Worm (Caenorhabditis elegans) whole organism, late embryonic: ENCODE data around the gene srg-50.

Experiments used
- C38D4.7 ChIP-seq: fragments of 200-800 bp; sonication (Bioruptor generic); optimal IDR thresholded peaks from 2 replicates; lab custom pipeline; 2018; ENCODE audit warnings: mild to moderate bottlenecking, missing genetic modification characterization, moderate library complexity, missing compliant biosample characterization
- T23F11.4 ChIP-seq: fragments of 200-800 bp; sonication (Bioruptor generic); optimal IDR thresholded peaks from 2 replicates; lab custom pipeline; 2018; ENCODE audit warnings: mild to moderate bottlenecking, missing genetic modification characterization, missing compliant biosample characterization
- Y22D7AL.16 ChIP-seq: sonication (generic microtip); optimal IDR thresholded peaks from 2 replicates; lab custom pipeline; 2016; ENCODE audit warnings: missing genetic modification characterization, missing compliant biosample characterization
- ahr-1 ChIP-seq: sonication (generic microtip); optimal IDR thresholded peaks from 2 replicates; lab custom pipeline; 2016; ENCODE audit warnings: missing genetic modification characterization, missing compliant biosample characterization
- ama-1 ChIP-seq: fragments of 150-350 bp; optimal IDR thresholded peaks from 2 replicates; lab custom pipeline; 2014
- ceh-18 ChIP-seq: sonication (generic microtip); optimal IDR thresholded peaks from 2 replicates; lab custom pipeline; 2016; ENCODE audit warnings: missing genetic modification characterization, missing compliant biosample characterization
- ceh-31 ChIP-seq: sonication (generic microtip); optimal IDR thresholded peaks from 2 replicates; lab custom pipeline; 2016; ENCODE audit warnings: missing genetic modification characterization, missing compliant biosample characterization
- ceh-34 ChIP-seq: sonication (generic microtip); optimal IDR thresholded peaks from 2 replicates; lab custom pipeline; 2016; ENCODE audit warnings: mild to moderate bottlenecking, missing genetic modification characterization, missing compliant biosample characterization
- ceh-45 ChIP-seq: fragments of 200-800 bp; sonication (Bioruptor generic); IDR thresholded peaks from 2 replicates; pipeline ENCODE4 v1.3.6; 2022; ENCODE audit warnings: missing genetic modification reagents, missing genetic modification characterization, missing compliant biosample characterization
- ceh-48 ChIP-seq: sonication (generic microtip); optimal IDR thresholded peaks from 2 replicates; lab custom pipeline; 2016; ENCODE audit warnings: missing genetic modification characterization, inconsistent platforms, missing compliant biosample characterization
- ceh-6 ChIP-seq: fragments of 200-800 bp; sonication (Bioruptor generic); optimal IDR thresholded peaks from 2 replicates; lab custom pipeline; 2018; ENCODE audit warnings: mild to moderate bottlenecking, missing genetic modification characterization, missing compliant biosample characterization
- che-1 ChIP-seq: sonication (generic microtip); optimal IDR thresholded peaks from 2 replicates; lab custom pipeline; 2016; ENCODE audit warnings: mild to moderate bottlenecking, missing genetic modification characterization, missing compliant biosample characterization
- dve-1 ChIP-seq: sonication (generic microtip); optimal IDR thresholded peaks from 2 replicates; lab custom pipeline; 2017; ENCODE audit warnings: antibody characterized with exemption, mild to moderate bottlenecking, missing genetic modification characterization, missing compliant biosample characterization
- elt-2 ChIP-seq: sonication (generic microtip); optimal IDR thresholded peaks from 2 replicates; lab custom pipeline; 2016; ENCODE audit warnings: missing genetic modification reagents, missing genetic modification characterization, missing compliant biosample characterization
- ets-4 ChIP-seq: sonication (generic microtip); optimal IDR thresholded peaks from 2 replicates; lab custom pipeline; 2016; ENCODE audit warnings: missing genetic modification characterization, missing compliant biosample characterization
- fax-1 ChIP-seq: sonication (generic microtip); optimal IDR thresholded peaks from 2 replicates; lab custom pipeline; 2016; ENCODE audit warnings: missing genotype, missing genetic modification characterization, missing compliant biosample characterization
- fkh-6 ChIP-seq: sonication (generic microtip); optimal IDR thresholded peaks from 2 replicates; lab custom pipeline; 2016; ENCODE audit warnings: missing genetic modification characterization, missing compliant biosample characterization
- gmeb-2 ChIP-seq: sonication (generic microtip); optimal IDR thresholded peaks from 2 replicates; lab custom pipeline; 2016; ENCODE audit warnings: missing genetic modification characterization, inconsistent platforms, missing compliant biosample characterization
- hlh-8 ChIP-seq: sonication (generic microtip); optimal IDR thresholded peaks from 2 replicates; lab custom pipeline; 2016; ENCODE audit warnings: missing genotype, missing genetic modification characterization, missing compliant biosample characterization
- lin-11 ChIP-seq: fragments of 200-800 bp; sonication (Bioruptor generic); optimal IDR thresholded peaks from 2 replicates; lab custom pipeline; 2018; ENCODE audit warnings: mild to moderate bottlenecking, missing genetic modification characterization, missing compliant biosample characterization
- nfya-1 ChIP-seq: sonication (generic microtip); optimal IDR thresholded peaks from 2 replicates; lab custom pipeline; 2017; ENCODE audit warnings: missing genetic modification characterization, mild to moderate bottlenecking, missing compliant biosample characterization, antibody characterized with exemption, moderate library complexity
- pag-3 ChIP-seq: sonication (generic microtip); optimal IDR thresholded peaks from 2 replicates; lab custom pipeline; 2016; ENCODE audit warnings: missing compliant biosample characterization, missing genetic modification characterization, borderline replicate concordance
- pat-9 ChIP-seq: fragments of 200-800 bp; sonication (Bioruptor generic); optimal IDR thresholded peaks from 2 replicates; lab custom pipeline; 2018; ENCODE audit warnings: mild to moderate bottlenecking, missing genetic modification characterization, moderate library complexity, missing compliant biosample characterization
- pha-2 ChIP-seq: sonication (generic microtip); optimal IDR thresholded peaks from 2 replicates; lab custom pipeline; 2017; ENCODE audit warnings: mild to moderate bottlenecking, missing genetic modification characterization, missing compliant biosample characterization
- pqm-1 ChIP-seq: sonication (generic microtip); optimal IDR thresholded peaks from 2 replicates; lab custom pipeline; 2016; ENCODE audit warnings: missing genetic modification characterization, missing compliant biosample characterization
- pros-1 ChIP-seq: fragments of 150-350 bp; optimal IDR thresholded peaks from 2 replicates; lab custom pipeline; 2014; ENCODE audit warnings: missing biosample characterization, missing genetic modification reagents, missing genetic modification characterization
- sdc-2 ChIP-seq: sonication (generic microtip); optimal IDR thresholded peaks from 2 replicates; lab custom pipeline; 2016; ENCODE audit warnings: missing genotype, missing genetic modification characterization, missing compliant biosample characterization
- sox-4 ChIP-seq: sonication (generic microtip); optimal IDR thresholded peaks from 2 replicates; lab custom pipeline; 2017; ENCODE audit warnings: mild to moderate bottlenecking, missing genetic modification characterization, inconsistent platforms, missing compliant biosample characterization
- syd-9 ChIP-seq: sonication (generic microtip); optimal IDR thresholded peaks from 2 replicates; lab custom pipeline; 2016; ENCODE audit warnings: mild to moderate bottlenecking, missing genetic modification characterization, moderate library complexity, missing compliant biosample characterization
- tbx-7 ChIP-seq: sonication (generic microtip); optimal IDR thresholded peaks from 2 replicates; lab custom pipeline; 2016; ENCODE audit warnings: missing genotype, missing genetic modification characterization, missing compliant biosample characterization
- unc-42 ChIP-seq: sonication (generic microtip); optimal IDR thresholded peaks from 2 replicates; lab custom pipeline; 2016; ENCODE audit warnings: missing genotype, missing genetic modification characterization, missing compliant biosample characterization
- unc-55 ChIP-seq: sonication (generic microtip); optimal IDR thresholded peaks from 2 replicates; lab custom pipeline; 2017; ENCODE audit warnings: missing biosample characterization, missing genetic modification reagents, missing genetic modification characterization

The srg-50 gene

ce11 chrIV:7049672-7050206 lies 25.2 kb downstream of the srg-50 start, which contains the start of gene nhr-105:
Gene nhr-105, plus strand, starts transcription at chrIV:7050156.
- TF ChIP-seq Y22D7AL.16 (tag; lab: Kevin White, UChicago) = no peak
- no peak for TF ChIP-seq pha-2
- no peak for TF ChIP-seq hlh-8 (tag; lab: Kevin White, UChicago)

- TF ChIP-seq ceh-48 (tag; lab: Kevin White, UChicago) (no peak), pqm-1 (tag; lab: Kevin White, UChicago) (no peak), sox-4 (no peak), ama-1 (lab: Kevin White, UChicago) (no peak), C38D4.7 (GFP tag; lab: Kevin White, UChicago) (no peak), pat-9 (no peak), ahr-1 (tag; lab: Kevin White, UChicago) (no peak), ets-4 (no peak)
- TF ChIP-seq, all 69 proteins: peak for 0
These were observed 26.2 kb downstream of the srg-50 start for ce11 chrIV:7048637-7049245.

- no peak for TF ChIP-seq gmeb-2
- TF ChIP-seq dve-1 (tag; lab: Kevin White, UChicago) = peak; percentile 27
- TF ChIP-seq elt-2 = peak; percentile 62
- peak; percentile 13 for TF ChIP-seq unc-55 (GFP tag; lab: Kevin White, UChicago)
- TF ChIP-seq T23F11.4 (GFP tag; lab: Kevin White, UChicago) = no peak
- peak; percentile 1 for TF ChIP-seq ceh-18
- no peak for TF ChIP-seq ceh-6
- TF ChIP-seq unc-42 (tag; lab: Kevin White, UChicago) = no peak
- TF ChIP-seq pqm-1 (tag; lab: Kevin White, UChicago) = peak; percentile 30
- no peak for TF ChIP-seq nfya-1
These were observed 27.2 kb downstream of the srg-50 start for ce11 chrIV:7047762-7048178.

ce11 chrIV:7046641-7047361 lies 28.2 kb downstream of the srg-50 start:
- TF ChIP-seq pag-3 (no peak), pros-1 (no peak), che-1 (no peak), sox-4 (no peak)
- TF ChIP-seq, all 69 proteins: peak for 0

- no peak for TF ChIP-seq fkh-6 (tag; lab: Kevin White, UChicago)
- peak; percentile 19 for TF ChIP-seq elt-2
These were observed 29.5 kb downstream of the srg-50 start for ce11 chrIV:7045362-7045936.

- TF ChIP-seq lin-11 (tag; lab: Kevin White, UChicago) = no peak
- TF ChIP-seq ceh-31 (tag; lab: Kevin White, UChicago) = no peak
- no peak for TF ChIP-seq fax-1 (tag; lab: Kevin White, UChicago)
- no peak for TF ChIP-seq pros-1
- peak; percentile 32 for TF ChIP-seq nfya-1
- no peak for TF ChIP-seq ceh-34 (tag; lab: Kevin White, UChicago)
- no peak for TF ChIP-seq syd-9 (tag; lab: Kevin White, UChicago)
- no peak for TF ChIP-seq ets-4
- no peak for TF ChIP-seq pag-3
- TF ChIP-seq ceh-45 = no peak
- no peak for TF ChIP-seq sdc-2 (tag; lab: Kevin White, UChicago)
- TF ChIP-seq tbx-7 (tag; lab: Kevin White, UChicago) = no peak
- TF ChIP-seq gmeb-2 = no peak
- peak; percentile 8 for TF ChIP-seq unc-42 (tag; lab: Kevin White, UChicago)
- TF ChIP-seq, all 69 proteins: peak for 2
These were observed 30.3 kb downstream of the srg-50 start, which contains the start of gene tin-9.1 for ce11 chrIV:7044552-7045139. Gene tin-9.1, minus strand, starts transcription at chrIV:7044602.
